Fruit fly (Drosophila melanogaster) S2 (cell line): Measurements from ENCODE around the gene tbrd-1.

Experiments
- CG8478 ChIP-seq: fragments of >200 bp; optimal IDR thresholded peaks from 2 replicates; lab custom pipeline; 2018
- CTCF ChIP-seq, 2 experiments: fragments of >200 bp; optimal IDR thresholded peaks; 2 replicates each; lab custom pipeline; 2018

DNA sequence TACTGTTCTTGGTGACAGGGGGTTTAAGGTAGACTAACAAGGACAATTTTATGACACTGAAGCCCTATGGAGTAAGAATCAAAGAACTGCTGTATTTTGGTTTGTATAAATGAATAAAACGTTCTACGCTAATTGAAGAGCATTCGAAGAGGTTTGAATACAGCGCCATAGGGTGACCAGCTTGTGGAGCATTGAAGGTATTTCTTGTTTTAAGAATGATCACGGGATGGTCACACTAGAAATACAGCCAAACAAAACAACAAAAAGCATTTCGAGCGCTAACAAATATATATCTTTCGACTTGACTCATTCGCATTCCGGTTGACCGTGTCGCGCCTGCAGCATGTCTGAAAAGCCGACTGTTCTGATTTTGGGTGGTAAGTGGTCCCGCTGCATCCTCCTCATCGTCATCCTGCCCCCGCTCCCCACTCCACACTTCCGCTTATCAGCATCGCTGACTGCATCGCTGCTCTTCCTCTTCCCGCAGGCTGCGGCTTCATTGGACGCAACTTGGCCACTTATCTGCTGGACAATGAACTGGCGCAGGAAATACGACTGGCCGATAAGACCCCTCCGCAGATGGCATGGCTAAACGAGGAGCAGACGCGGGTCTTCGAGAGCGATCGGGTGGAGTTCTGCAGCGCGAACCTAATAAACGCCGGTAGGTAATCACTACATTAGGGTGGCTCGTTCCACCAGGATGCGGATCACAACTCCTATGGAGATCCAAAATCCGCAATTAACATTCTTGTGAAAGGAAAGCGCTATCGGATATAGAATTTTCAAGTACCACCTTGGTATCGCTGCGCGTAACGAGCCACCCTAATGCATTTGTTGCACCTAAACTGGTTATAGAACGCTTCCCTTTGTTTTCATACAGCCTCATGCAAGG is 40.6 kb upstream of the tbrd-1 start, which contains the start of gene CG5854:
- TF ChIP-seq CG8478 (lab: Kevin White, UChicago) (no peak), CTCF (optimal IDR thresholded peaks at IDR 0.05; lab: Kevin White, UChicago) (no peak)
